Worm (Caenorhabditis elegans): ENCODE measurements around the gene F23D12.11.

- no peak for TF ChIP-seq B0310.2 (tag; optimal IDR thresholded peaks at IDR 0.05)
- TF ChIP-seq F13C5.2 (tag; optimal IDR thresholded peaks at IDR 0.05) = no peak
- TF ChIP-seq ceh-13 (GFP tag; optimal IDR thresholded peaks at IDR 0.05) = no peak
- no peak for TF ChIP-seq aly-1 (tag; optimal IDR thresholded peaks at IDR 0.05)
- TF ChIP-seq ama-1 (optimal IDR thresholded peaks at IDR 0.05) = no peak
- TF ChIP-seq ets-7 (tag; optimal IDR thresholded peaks at IDR 0.05) = no peak
- TF ChIP-seq hmg-4 (GFP tag; optimal IDR thresholded peaks at IDR 0.05) = no peak
- TF ChIP-seq flt-1 (GFP tag; IDR thresholded peaks at IDR 0.05) = no peak
- no peak for TF ChIP-seq tbx-11 (GFP tag; IDR thresholded peaks at IDR 0.05)
- TF ChIP-seq ceh-36 (tag; optimal IDR thresholded peaks at IDR 0.05) = no peak
Measured at ce11 chrX:14395267-14395666, 29.3 kb downstream of the F23D12.11 start, which contains the start of gene Y60A9.1.

All from whole organism, early embryonic.